Worm (Caenorhabditis elegans) whole organism, L1 larva: ENCODE data around the gene F41F3.3.

Experiments
- F16B12.6 ChIP-seq: fragments of 150-350 bp; optimal IDR thresholded peaks from 2 replicates; lab custom pipeline; 2014; ENCODE audit warnings: missing biosample characterization, missing genetic modification characterization
- Y116A8C.19 ChIP-seq: sonication (generic microtip); optimal IDR thresholded peaks from 2 replicates; lab custom pipeline; 2016; ENCODE audit warnings: missing compliant biosample characterization, missing genetic modification characterization, borderline replicate concordance
- aha-1 ChIP-seq: fragments of 150-350 bp; optimal IDR thresholded peaks from 2 replicates; lab custom pipeline; 2014; ENCODE audit warnings: missing biosample characterization, missing genetic modification characterization
- aly-2 ChIP-seq: fragments of 150-350 bp; optimal IDR thresholded peaks from 2 replicates; lab custom pipeline; 2014; ENCODE audit warnings: missing biosample characterization, missing genetic modification characterization
- ceh-90 ChIP-seq: sonication (generic microtip); optimal IDR thresholded peaks from 2 replicates; lab custom pipeline; 2016; ENCODE audit warnings: missing genetic modification characterization, missing compliant biosample characterization
- ces-1 ChIP-seq: fragments of 150-350 bp; optimal IDR thresholded peaks from 2 replicates; lab custom pipeline; 2014; ENCODE audit warnings: missing biosample characterization, missing genetic modification reagents, missing genetic modification characterization
- egl-27 ChIP-seq, 2 experiments: fragments of 150-350 bp in 1 of 2; sonication (generic microtip); optimal IDR thresholded peaks; 3 replicates each; lab custom pipeline; 2017 to 2018; ENCODE audit warnings: missing biosample characterization in 2 of 2, missing genetic modification characterization in 2 of 2, missing genetic modification reagents in 2 of 2
- elt-2 ChIP-seq: sonication (generic microtip); optimal IDR thresholded peaks from 2 replicates; lab custom pipeline; 2016; ENCODE audit warnings: missing genetic modification characterization, mild to moderate bottlenecking, inconsistent platforms, missing compliant biosample characterization, missing genetic modification reagents
- elt-3 ChIP-seq, 6 experiments: fragments of 150-350 bp in 1 of 6; sonication (generic microtip); optimal IDR thresholded peaks; 2 replicates each; lab custom pipeline; 2017 to 2018; ENCODE audit warnings: missing biosample characterization in 6 of 6, missing genetic modification characterization in 6 of 6, inconsistent platforms in 1 of 6
- hlh-4 ChIP-seq: sonication (generic microtip); optimal IDR thresholded peaks from 2 replicates; lab custom pipeline; 2016; ENCODE audit warnings: mild to moderate bottlenecking, missing genetic modification characterization, missing compliant biosample characterization
- irx-1 ChIP-seq: sonication (generic microtip); optimal IDR thresholded peaks from 2 replicates; lab custom pipeline; 2016; ENCODE audit warnings: missing genetic modification characterization, missing compliant biosample characterization
- isw-1 ChIP-seq: fragments of 200-800 bp; sonication (Bioruptor generic); IDR thresholded peaks from 2 replicates; pipeline ENCODE4 v1.3.6; 2022; ENCODE audit warnings: missing genetic modification characterization, missing compliant biosample characterization
- jun-1 ChIP-seq: fragments of 150-350 bp; optimal IDR thresholded peaks from 2 replicates; lab custom pipeline; 2014; ENCODE audit warnings: missing biosample characterization, missing genetic modification reagents, missing genetic modification characterization
- lin-14 ChIP-seq: fragments of 200-800 bp; sonication (Bioruptor generic); optimal IDR thresholded peaks from 2 replicates; lab custom pipeline; 2018; ENCODE audit warnings: mild to moderate bottlenecking, missing genetic modification characterization, moderate library complexity, missing compliant biosample characterization
- lin-15B ChIP-seq: fragments of 150-350 bp; sonication (generic microtip); optimal IDR thresholded peaks from 3 replicates; lab custom pipeline; 2014; ENCODE audit warnings: missing biosample characterization, missing genetic modification characterization
- lin-39 ChIP-seq: fragments of 150-350 bp; optimal IDR thresholded peaks from 2 replicates; lab custom pipeline; 2014; ENCODE audit warnings: missing biosample characterization, missing genetic modification reagents, missing genetic modification characterization
- lsy-2 ChIP-seq, 2 experiments: fragments of 150-350 bp; optimal IDR thresholded peaks; 2 replicates each; lab custom pipeline; 2014; ENCODE audit warnings: missing biosample characterization in 2 of 2, missing genetic modification characterization in 2 of 2
- mab-9 ChIP-seq: fragments of 200-800 bp; sonication (Bioruptor generic); IDR thresholded peaks from 2 replicates; pipeline ENCODE4 v1.3.6; 2022; ENCODE audit warnings: missing genetic modification reagents, missing genetic modification characterization, missing compliant biosample characterization
- mef-2 ChIP-seq: fragments of 150-350 bp; optimal IDR thresholded peaks from 2 replicates; lab custom pipeline; 2014; ENCODE audit warnings: missing biosample characterization, missing genetic modification characterization
- nhr-12 ChIP-seq: sonication (generic microtip); optimal IDR thresholded peaks from 2 replicates; lab custom pipeline; 2017; ENCODE audit warnings: missing biosample characterization, missing genetic modification characterization
- nhr-19 ChIP-seq: fragments of 200-800 bp; sonication (Bioruptor generic); conservative IDR thresholded peaks from 2 replicates; pipeline ENCODE4 v1.3.6; 2022; ENCODE audit warnings: missing genetic modification characterization, missing compliant biosample characterization
- nhr-20 ChIP-seq: sonication (generic microtip); optimal IDR thresholded peaks from 2 replicates; lab custom pipeline; 2016; ENCODE audit warnings: mild to moderate bottlenecking, missing genetic modification characterization, missing compliant biosample characterization
- nhr-28 ChIP-seq: fragments of 150-350 bp; optimal IDR thresholded peaks from 2 replicates; lab custom pipeline; 2014; ENCODE audit warnings: missing biosample characterization, missing genetic modification characterization
- nhr-77 ChIP-seq: fragments of 150-350 bp; optimal IDR thresholded peaks from 2 replicates; lab custom pipeline; 2014; ENCODE audit warnings: missing biosample characterization, missing genetic modification characterization
- nhr-85 ChIP-seq: sonication (generic microtip); peaks from one replicate; lab custom pipeline; 2016; ENCODE audit warnings: missing genetic modification characterization, inconsistent platforms, missing compliant biosample characterization
- rnt-1 ChIP-seq: sonication (generic microtip); optimal IDR thresholded peaks from 2 replicates; lab custom pipeline; 2016; ENCODE audit warnings: mild to moderate bottlenecking, missing genetic modification characterization, moderate library complexity, missing compliant biosample characterization
- snpc-4 ChIP-seq: fragments of 150-350 bp; optimal IDR thresholded peaks from 2 replicates; lab custom pipeline; 2014; ENCODE audit warnings: missing biosample characterization, missing genetic modification characterization
- sptf-1 ChIP-seq: fragments of 150-350 bp; optimal IDR thresholded peaks from 2 replicates; lab custom pipeline; 2014; ENCODE audit warnings: missing biosample characterization, missing genetic modification characterization
- swsn-7 ChIP-seq: sonication (generic microtip); optimal IDR thresholded peaks from 2 replicates; lab custom pipeline; 2016; ENCODE audit warnings: missing genetic modification characterization, missing compliant biosample characterization
- unc-130 ChIP-seq: fragments of 150-350 bp; optimal IDR thresholded peaks from 2 replicates; lab custom pipeline; 2017; ENCODE audit warnings: missing biosample characterization, missing genetic modification characterization, inconsistent platforms
- unc-62 ChIP-seq: fragments of 150-350 bp; optimal IDR thresholded peaks from 2 replicates; lab custom pipeline; 2014; ENCODE audit warnings: missing biosample characterization, missing genetic modification reagents, missing genetic modification characterization
- unc-86 ChIP-seq: sonication (generic microtip); optimal IDR thresholded peaks from 2 replicates; lab custom pipeline; 2016; ENCODE audit warnings: missing genetic modification characterization, missing compliant biosample characterization
- vab-15 ChIP-seq: sonication (generic microtip); optimal IDR thresholded peaks from 2 replicates; lab custom pipeline; 2017; ENCODE audit warnings: missing genotype, mild to moderate bottlenecking, missing genetic modification characterization, missing compliant biosample characterization
- xbp-1 ChIP-seq: sonication (generic microtip); optimal IDR thresholded peaks from 2 replicates; lab custom pipeline; 2016; ENCODE audit warnings: missing genetic modification characterization, missing compliant biosample characterization
- zag-1 ChIP-seq: fragments of 150-350 bp; optimal IDR thresholded peaks from 2 replicates; lab custom pipeline; 2014; ENCODE audit warnings: missing biosample characterization, missing genetic modification characterization
- ztf-11 ChIP-seq, 2 experiments: sonication (generic microtip); optimal IDR thresholded peaks; 2 replicates each; lab custom pipeline; 2016 to 2017; ENCODE audit warnings: missing genetic modification characterization in 2 of 2, missing biosample characterization in 1 of 2, missing compliant biosample characterization in 1 of 2

F41F3.3 gene

ce11 chrV:4674506-4674905 is 26.5 kb upstream of the F41F3.3 start, which contains the start of gene K03B4.8:
K03B4.8 (minus strand) TSS chrV:4674606.
- TF ChIP-seq zag-1 (tag; lab: Kevin White, UChicago) (no peak), mab-9 (no peak), egl-27 (tag; optimal IDR thresholded peaks at IDR 0.05; lab: Kevin White, UChicago) (no peak), elt-2 (tag; lab: Kevin White, UChicago) (no peak), elt-3 (tag; optimal IDR thresholded peaks at IDR 0.05; lab: Kevin White, UChicago) (no peak), aha-1 (tag; lab: Kevin White, UChicago) (no peak), nhr-85 (tag; lab: Kevin White, UChicago) (no peak), xbp-1 (tag; lab: Kevin White, UChicago) (no peak), lsy-2 (tag; optimal IDR thresholded peaks at IDR 0.05; lab: Kevin White, UChicago) (no peak), snpc-4 (tag; lab: Kevin White, UChicago) (no peak), rnt-1 (tag; lab: Kevin White, UChicago) (no peak)

DNA sequence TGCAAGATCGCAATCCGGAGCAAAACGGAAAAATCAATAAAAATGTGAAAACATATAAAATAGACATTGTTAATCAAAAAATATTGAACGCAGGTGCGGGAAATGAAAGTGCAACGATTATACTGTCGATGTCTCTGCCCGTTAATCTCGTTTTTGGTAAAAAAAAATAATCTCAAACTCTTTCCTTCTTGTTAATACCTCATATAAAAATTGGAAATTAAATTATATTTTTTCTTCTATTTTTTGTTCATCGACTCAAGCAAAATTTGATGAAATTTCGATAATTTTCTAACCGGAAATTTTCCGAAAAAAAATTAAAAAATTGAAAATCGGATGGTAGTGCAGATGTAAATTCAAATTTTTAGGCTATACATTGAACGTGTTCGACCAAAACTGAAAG is 24.4 kb upstream of the F41F3.3 start, which contains the start of gene K03B4.9:
TSS of gene K03B4.9 (minus strand) at position 101 of the 400 bp plus-strand sequence.
- TF ChIP-seq hlh-4 (tag; lab: Kevin White, UChicago) (no peak), elt-2 (tag; lab: Kevin White, UChicago) (no peak), isw-1 (no peak), ceh-90 (tag; lab: Kevin White, UChicago) (no peak), swsn-7 (tag; lab: Kevin White, UChicago) (no peak)
- TF ChIP-seq, all 84 proteins: peak for 0

DNA sequence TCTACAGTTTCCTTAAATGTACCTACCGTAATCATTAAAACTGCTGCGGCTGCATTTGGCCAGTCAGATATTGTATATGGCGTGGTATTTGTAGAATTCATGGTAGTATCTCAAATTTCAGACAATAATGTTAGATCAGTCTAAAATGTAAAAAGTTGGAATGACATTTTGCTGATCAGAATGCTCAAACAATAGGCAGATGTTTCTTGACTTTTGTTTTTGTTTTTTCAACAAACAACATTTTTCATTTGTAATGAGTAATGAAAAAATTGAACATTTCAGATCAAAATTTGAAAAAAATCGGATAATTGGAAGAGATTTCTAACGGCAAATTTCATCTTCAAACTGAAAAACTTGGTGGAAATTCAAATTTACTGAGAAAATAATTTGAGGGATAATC is 20.6 kb upstream of the F41F3.3 start, which contains the start of gene srx-77:
TSS of gene srx-77 (minus strand) at position 101 of the 400 bp plus-strand sequence.
- TF ChIP-seq nhr-77 (tag; lab: Kevin White, UChicago) = no peak
- TF ChIP-seq mef-2 (tag; lab: Kevin White, UChicago) = no peak
- no peak for TF ChIP-seq swsn-7 (tag; lab: Kevin White, UChicago)

DNA sequence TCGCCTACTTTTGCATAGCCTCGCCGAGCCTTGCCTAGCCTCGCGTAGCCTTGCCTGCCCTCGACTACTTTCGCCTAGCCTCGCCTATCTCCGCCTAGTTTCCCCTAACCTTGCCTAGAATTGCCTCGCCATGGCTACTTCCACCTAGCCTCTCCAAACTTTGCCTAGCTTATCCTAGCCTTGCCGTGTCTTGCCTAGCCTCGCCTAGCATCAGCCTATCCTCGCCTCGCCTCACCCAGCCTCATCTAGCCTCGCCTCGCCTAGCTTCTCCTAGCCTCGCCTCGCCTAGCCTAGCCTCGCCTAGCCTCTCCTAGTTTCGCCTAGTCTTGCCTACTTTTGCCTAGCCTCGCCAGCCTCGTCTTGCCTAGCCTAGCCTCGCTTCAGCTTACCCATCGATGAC is 19.0 kb upstream of the F41F3.3 start:
- TF ChIP-seq nhr-19 (GFP tag; lab: Robert Waterston, UW) (no peak), ces-1 (GFP tag; lab: Kevin White, UChicago) (no peak), egl-27 (tag; optimal IDR thresholded peaks at IDR 0.05; lab: Kevin White, UChicago) (no peak), unc-86 (tag; lab: Kevin White, UChicago) (no peak), rnt-1 (tag; lab: Kevin White, UChicago) (no peak)

DNA sequence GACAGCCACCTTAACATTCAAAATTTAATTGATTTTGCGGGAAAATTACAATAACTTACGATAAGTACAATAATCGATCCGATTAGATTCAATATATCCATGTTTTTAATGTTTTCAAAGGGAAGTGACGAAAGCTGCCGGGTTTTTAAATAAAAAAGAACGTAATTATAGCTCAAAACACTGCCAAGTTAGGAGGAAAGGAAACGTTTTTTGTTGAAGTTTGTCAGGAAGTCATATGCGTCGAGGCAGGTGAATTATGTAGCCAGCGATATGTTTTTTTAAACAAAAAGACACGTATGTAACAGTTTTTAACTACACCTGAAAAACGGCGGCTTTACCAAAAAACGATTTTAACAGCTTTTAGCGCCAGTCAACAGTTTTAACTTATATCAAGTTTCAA is 17.6 kb upstream of the F41F3.3 start, which contains the start of gene srx-73:
TSS of gene srx-73 (minus strand) at position 101 of the 400 bp plus-strand sequence.
- TF ChIP-seq irx-1 (tag; lab: Kevin White, UChicago) (no peak), unc-62 (GFP tag; lab: Kevin White, UChicago) (no peak), ztf-11 (tag; optimal IDR thresholded peaks at IDR 0.05; lab: Kevin White, UChicago) (no peak), unc-86 (tag; lab: Kevin White, UChicago) (no peak), jun-1 (tag; lab: Kevin White, UChicago) (no peak), nhr-12 (tag; lab: Kevin White, UChicago) (no peak), F16B12.6 (no peak)

- TF ChIP-seq lin-39 (tag; lab: Kevin White, UChicago) (no peak), nhr-20 (tag; lab: Kevin White, UChicago) (no peak), aly-2 (tag; lab: Kevin White, UChicago) (no peak), lin-15B (tag; lab: Kevin White, UChicago) (no peak), F16B12.6 (no peak), Y116A8C.19 (tag; lab: Kevin White, UChicago) (no peak), mef-2 (tag; lab: Kevin White, UChicago) (no peak), mab-9 (no peak), ztf-11 (tag; optimal IDR thresholded peaks at IDR 0.05; lab: Kevin White, UChicago) (no peak), nhr-28 (tag; lab: Kevin White, UChicago) (no peak), vab-15 (tag; lab: Kevin White, UChicago) (no peak), nhr-85 (tag; lab: Kevin White, UChicago) (no peak), lin-14 (GFP tag; lab: Kevin White, UChicago) (no peak), unc-130 (tag; lab: Kevin White, UChicago) (no peak), sptf-1 (tag; lab: Kevin White, UChicago) (no peak)
Measured at ce11 chrV:4662400-4662799, 14.4 kb upstream of the F41F3.3 start, which contains the start of gene srx-74. srx-74 (minus strand) TSS chrV:4662500.
